Worm (Caenorhabditis elegans) whole organism, young adult: ENCODE results near the gene ZK632.11.

Experiments used
- B0019.2 ChIP-seq: fragments of 200-800 bp; sonication (Bioruptor generic); conservative IDR thresholded peaks from 2 replicates; pipeline ENCODE4 v1.3.6; 2022; ENCODE audit warnings: missing genetic modification reagents, missing genetic modification characterization, missing compliant biosample characterization
- C06A6.2 ChIP-seq: fragments of 200-800 bp; sonication (Bioruptor generic); conservative IDR thresholded peaks from 2 replicates; pipeline ENCODE4 v1.3.6; 2022; ENCODE audit warnings: missing genetic modification characterization, missing compliant biosample characterization
- C17E4.6 ChIP-seq: fragments of 200-800 bp; sonication (Bioruptor generic); IDR thresholded peaks from 2 replicates; pipeline ENCODE4 v1.3.6; 2022; ENCODE audit warnings: missing genetic modification reagents, missing genetic modification characterization, missing compliant biosample characterization
- D2030.7 ChIP-seq: fragments of 200-800 bp; sonication (Bioruptor generic); IDR thresholded peaks from 2 replicates; pipeline ENCODE4 v1.3.6; 2022; ENCODE audit warnings: missing genetic modification reagents, missing genetic modification characterization, missing compliant biosample characterization
- F23B12.7 ChIP-seq: sonication (generic microtip); optimal IDR thresholded peaks from 2 replicates; lab custom pipeline; 2017; ENCODE audit warnings: missing genetic modification characterization, mild to moderate bottlenecking, missing compliant biosample characterization, antibody characterized with exemption, moderate library complexity; ENCODE audit not compliant: insufficient read depth
- F33H1.4 ChIP-seq: fragments of 200-800 bp; sonication (Bioruptor generic); IDR thresholded peaks from 2 replicates; pipeline ENCODE4 v1.3.6; 2022; ENCODE audit warnings: missing genetic modification reagents, missing genetic modification characterization, missing compliant biosample characterization
- F37B4.10 ChIP-seq: fragments of 200-800 bp; sonication (Bioruptor generic); IDR thresholded peaks from 2 replicates; pipeline ENCODE4 v1.3.6; 2022; ENCODE audit warnings: missing genetic modification characterization, missing compliant biosample characterization
- F52B5.7 ChIP-seq: sonication (generic microtip); optimal IDR thresholded peaks from 2 replicates; lab custom pipeline; 2016; ENCODE audit warnings: mild to moderate bottlenecking, missing genetic modification characterization, missing compliant biosample characterization
- F55B11.4 ChIP-seq: sonication (generic microtip); optimal IDR thresholded peaks from 2 replicates; lab custom pipeline; 2016; ENCODE audit warnings: missing compliant biosample characterization, missing genetic modification characterization, borderline replicate concordance; ENCODE audit not compliant: insufficient read depth
- F57A8.1 ChIP-seq: fragments of 200-800 bp; sonication (Bioruptor generic); optimal IDR thresholded peaks from 2 replicates; lab custom pipeline; 2018; ENCODE audit warnings: mild to moderate bottlenecking, missing genetic modification characterization, moderate library complexity, missing compliant biosample characterization
- F57C9.4 ChIP-seq: sonication (generic microtip); optimal IDR thresholded peaks from 2 replicates; lab custom pipeline; 2017; ENCODE audit warnings: mild to moderate bottlenecking, missing genetic modification characterization, missing compliant biosample characterization
- Y53G8AR.9 ChIP-seq: fragments of 200-800 bp; sonication (Bioruptor generic); conservative IDR thresholded peaks from 2 replicates; pipeline ENCODE4 v1.3.6; 2022; ENCODE audit warnings: missing genetic modification reagents, missing genetic modification characterization, missing compliant biosample characterization
- Y67H2A.10 ChIP-seq: fragments of 200-800 bp; sonication (Bioruptor generic); conservative IDR thresholded peaks from 2 replicates; pipeline ENCODE4 v1.3.6; 2022; ENCODE audit warnings: missing genetic modification reagents, missing genetic modification characterization, missing compliant biosample characterization
- Y95B8A.8 ChIP-seq: fragments of 200-800 bp; sonication (Bioruptor generic); IDR thresholded peaks from 2 replicates; pipeline ENCODE4 v1.3.6; 2022; ENCODE audit warnings: missing genetic modification reagents, missing genetic modification characterization, missing compliant biosample characterization
- akir-1 ChIP-seq: fragments of 200-800 bp; sonication (Bioruptor generic); optimal IDR thresholded peaks from 2 replicates; lab custom pipeline; 2018; ENCODE audit warnings: mild to moderate bottlenecking, missing genetic modification characterization, moderate library complexity, missing compliant biosample characterization
- aptf-2 ChIP-seq: fragments of 200-800 bp; sonication (Bioruptor generic); conservative IDR thresholded peaks from 2 replicates; pipeline ENCODE4 v1.3.6; 2022; ENCODE audit warnings: missing genetic modification reagents, missing genetic modification characterization, missing compliant biosample characterization
- aptf-3 ChIP-seq: fragments of 200-800 bp; sonication (Bioruptor generic); IDR thresholded peaks from 2 replicates; pipeline ENCODE4 v1.3.6; 2022; ENCODE audit warnings: missing genetic modification characterization, missing compliant biosample characterization
- atf-7 ChIP-seq: sonication (generic microtip); optimal IDR thresholded peaks from 2 replicates; lab custom pipeline; 2017; ENCODE audit warnings: mild to moderate bottlenecking, missing genetic modification characterization, missing compliant biosample characterization
- athp-1 ChIP-seq: sonication (generic microtip); optimal IDR thresholded peaks from 2 replicates; lab custom pipeline; 2017; ENCODE audit warnings: mild to moderate bottlenecking, missing genetic modification characterization, missing compliant biosample characterization
- bed-1 ChIP-seq: fragments of 200-800 bp; sonication (Bioruptor generic); IDR thresholded peaks from 2 replicates; pipeline ENCODE4 v1.3.6; 2022; ENCODE audit warnings: missing genetic modification reagents, missing genetic modification characterization, missing compliant biosample characterization
- cebp-1 ChIP-seq, 2 experiments: fragments of 200-800 bp in 1 of 2; sonication (Bioruptor generic) in 1 of 2; sonication (generic microtip) in 1 of 2; IDR thresholded peaks in 1 of 2; optimal IDR thresholded peaks in 1 of 2; 2 replicates each; pipeline versions ENCODE4 v1.3.6 to Lab custom; 2017 to 2022; ENCODE audit warnings: missing compliant biosample characterization in 2 of 2, missing genetic modification characterization in 2 of 2, mild to moderate bottlenecking in 1 of 2, missing genetic modification reagents in 1 of 2, moderate library complexity in 1 of 2
- cebp-2 ChIP-seq: fragments of 200-800 bp; sonication (Bioruptor generic); IDR thresholded peaks from 2 replicates; pipeline ENCODE4 v1.3.6; 2022; ENCODE audit warnings: missing genetic modification characterization, missing compliant biosample characterization
- ceh-40 ChIP-seq: fragments of 200-800 bp; sonication (Bioruptor generic); IDR thresholded peaks from 2 replicates; pipeline ENCODE4 v1.3.6; 2022; ENCODE audit warnings: missing genetic modification characterization, missing compliant biosample characterization
- efl-1 ChIP-seq: fragments of 150-350 bp; optimal IDR thresholded peaks from 2 replicates; lab custom pipeline; 2014; ENCODE audit warnings: missing biosample characterization, missing genetic modification reagents, missing genetic modification characterization
- egl-18 ChIP-seq: fragments of 200-800 bp; sonication (Bioruptor generic); IDR thresholded peaks from 2 replicates; pipeline ENCODE4 v1.3.6; 2022; ENCODE audit warnings: missing genetic modification reagents, missing genetic modification characterization, missing compliant biosample characterization
- egrh-3 ChIP-seq: fragments of 200-800 bp; sonication (Bioruptor generic); IDR thresholded peaks from 2 replicates; pipeline ENCODE4 v1.3.6; 2022; ENCODE audit warnings: missing genetic modification reagents, missing genetic modification characterization, missing compliant biosample characterization
- ekl-4 ChIP-seq: fragments of 200-800 bp; sonication (Bioruptor generic); IDR thresholded peaks from 2 replicates; pipeline ENCODE4 v1.3.6; 2022; ENCODE audit warnings: missing genetic modification reagents, missing genetic modification characterization, missing compliant biosample characterization
- fkh-3 ChIP-seq: sonication (generic microtip); optimal IDR thresholded peaks from 2 replicates; lab custom pipeline; 2016; ENCODE audit warnings: mild to moderate bottlenecking, missing genetic modification characterization, missing compliant biosample characterization
- gei-17 ChIP-seq: fragments of 200-800 bp; sonication (Bioruptor generic); optimal IDR thresholded peaks from 2 replicates; lab custom pipeline; 2018; ENCODE audit warnings: mild to moderate bottlenecking, missing genetic modification characterization, missing compliant biosample characterization
- hlh-12 ChIP-seq: sonication (generic microtip); optimal IDR thresholded peaks from 2 replicates; lab custom pipeline; 2016; ENCODE audit warnings: missing genetic modification characterization, missing compliant biosample characterization
- hmg-1.2 ChIP-seq: fragments of 200-800 bp; sonication (Bioruptor generic); IDR thresholded peaks from 2 replicates; pipeline ENCODE4 v1.3.6; 2022; ENCODE audit warnings: missing genetic modification reagents, missing genetic modification characterization, missing compliant biosample characterization
- hmg-20 ChIP-seq: fragments of 200-800 bp; sonication (Bioruptor generic); IDR thresholded peaks from 2 replicates; pipeline ENCODE4 v1.3.6; 2022; ENCODE audit warnings: missing genetic modification reagents, missing genetic modification characterization, missing compliant biosample characterization
- lag-1 ChIP-seq: fragments of 200-800 bp; sonication (Bioruptor generic); IDR thresholded peaks from 2 replicates; pipeline ENCODE4 v1.3.6; 2022; ENCODE audit warnings: missing genetic modification reagents, missing genetic modification characterization, missing compliant biosample characterization
- let-607 ChIP-seq, 2 experiments: fragments of 200-800 bp in 1 of 2; sonication (Bioruptor generic) in 1 of 2; sonication (generic microtip) in 1 of 2; optimal IDR thresholded peaks; 2 replicates each; lab custom pipeline; 2016 to 2018; ENCODE audit warnings: mild to moderate bottlenecking in 2 of 2, missing compliant biosample characterization in 2 of 2, missing genetic modification characterization in 2 of 2, moderate library complexity in 2 of 2, missing genotype in 1 of 2
- lsl-1 ChIP-seq: fragments of 200-800 bp; sonication (Bioruptor generic); optimal IDR thresholded peaks from 2 replicates; lab custom pipeline; 2018; ENCODE audit warnings: mild to moderate bottlenecking, missing genetic modification characterization, moderate library complexity, missing compliant biosample characterization
- madf-10 ChIP-seq: sonication (generic microtip); optimal IDR thresholded peaks from 2 replicates; lab custom pipeline; 2016; ENCODE audit warnings: mild to moderate bottlenecking, missing genetic modification characterization, missing compliant biosample characterization
- madf-3 ChIP-seq: fragments of 200-800 bp; sonication (Bioruptor generic); IDR thresholded peaks from 2 replicates; pipeline ENCODE4 v1.3.6; 2022; ENCODE audit warnings: missing genetic modification reagents, missing genetic modification characterization, missing compliant biosample characterization
- madf-6 ChIP-seq: fragments of 200-800 bp; sonication (Bioruptor generic); IDR thresholded peaks from 2 replicates; pipeline ENCODE4 v1.3.6; 2022; ENCODE audit warnings: missing genetic modification reagents, missing genetic modification characterization, missing compliant biosample characterization
- mcd-1 ChIP-seq: fragments of 200-800 bp; sonication (Bioruptor generic); IDR thresholded peaks from 2 replicates; pipeline ENCODE4 v1.3.6; 2022; ENCODE audit warnings: missing genetic modification reagents, missing genetic modification characterization, missing compliant biosample characterization
- mxl-1 ChIP-seq: sonication (generic microtip); optimal IDR thresholded peaks from 2 replicates; lab custom pipeline; 2016; ENCODE audit warnings: missing genetic modification characterization, missing compliant biosample characterization
- nhr-120 ChIP-seq: fragments of 200-800 bp; sonication (Bioruptor generic); IDR thresholded peaks from 2 replicates; pipeline ENCODE4 v1.3.6; 2022; ENCODE audit warnings: missing genetic modification characterization, missing compliant biosample characterization
- nhr-80 ChIP-seq: sonication (generic microtip); optimal IDR thresholded peaks from 2 replicates; lab custom pipeline; 2016; ENCODE audit warnings: missing genetic modification characterization, missing compliant biosample characterization
- pha-4 ChIP-seq: fragments of 150-350 bp; sonication (generic microtip); optimal IDR thresholded peaks from 2 replicates; lab custom pipeline; 2014; ENCODE audit warnings: missing biosample characterization, missing genetic modification reagents, missing genetic modification characterization
- rpc-1 ChIP-seq, 2 experiments: fragments of 150-350 bp in 1 of 2; sonication (generic microtip) in 1 of 2; optimal IDR thresholded peaks; 2 replicates each; lab custom pipeline; 2014 to 2018; ENCODE audit warnings: missing biosample characterization in 1 of 2, missing genetic modification characterization in 1 of 2, missing genetic modification reagents in 1 of 2, missing genotype in 1 of 2
- snpc-3.4 ChIP-seq: sonication (generic microtip); optimal IDR thresholded peaks from 2 replicates; lab custom pipeline; 2017; ENCODE audit warnings: missing genetic modification characterization, mild to moderate bottlenecking, missing compliant biosample characterization, antibody characterized with exemption, moderate library complexity, missing genotype, missing genetic modification reagents
- ztf-25 ChIP-seq: fragments of 200-800 bp; sonication (Bioruptor generic); IDR thresholded peaks from 2 replicates; pipeline ENCODE4 v1.3.6; 2022; ENCODE audit warnings: missing genetic modification reagents, missing genetic modification characterization, missing compliant biosample characterization

The ZK632.11 gene

ce11 chrIII:9783133-9783590 is 44.6 kb upstream of the ZK632.11 start (continued):
- TF ChIP-seq ekl-4 (GFP tag; lab: Robert Waterston, UW), result peak; percentile 17; the same call in 1 of the 2 replicates
- TF ChIP-seq gei-17 (GFP tag; lab: Kevin White, UChicago), result peak; percentile 3
- TF ChIP-seq Y67H2A.10 (GFP tag; lab: Robert Waterston, UW), result no peak
- no peak for TF ChIP-seq C17E4.6 (GFP tag; lab: Robert Waterston, UW)
- TF ChIP-seq madf-6 (GFP tag; lab: Robert Waterston, UW), result peak; percentile 42
- TF ChIP-seq snpc-3.4 (tag; lab: Kevin White, UChicago), result no peak
- no peak for TF ChIP-seq F37B4.10 (GFP tag; lab: Robert Waterston, UW)
- TF ChIP-seq D2030.7, result no peak
- no peak for TF ChIP-seq hlh-12 (tag; lab: Kevin White, UChicago)
- no peak for TF ChIP-seq cebp-1 (GFP tag; IDR thresholded peaks at IDR 0.05; lab: Robert Waterston, UW)
- peak; percentile 29 for TF ChIP-seq cebp-1 (tag; optimal IDR thresholded peaks at IDR 0.05; lab: Kevin White, UChicago)
- peak; percentile 85 for TF ChIP-seq madf-3 (GFP tag; lab: Robert Waterston, UW)
- TF ChIP-seq aptf-3 (GFP tag; lab: Robert Waterston, UW), result no peak
- no peak for TF ChIP-seq pha-4 (tag; lab: Kevin White, UChicago)
- no peak for TF ChIP-seq efl-1 (GFP tag; lab: Kevin White, UChicago)
- no peak for TF ChIP-seq fkh-3
- no peak for TF ChIP-seq ceh-40 (GFP tag; lab: Robert Waterston, UW)
- TF ChIP-seq nhr-120 (GFP tag; lab: Robert Waterston, UW), result no peak
- no peak for TF ChIP-seq aptf-2 (GFP tag; lab: Robert Waterston, UW)
- no peak for TF ChIP-seq F52B5.7 (tag; lab: Kevin White, UChicago)
- no peak for TF ChIP-seq hmg-20 (GFP tag; lab: Robert Waterston, UW)
- TF ChIP-seq F23B12.7, result no peak
- TF ChIP-seq lag-1, result no peak
- TF ChIP-seq bed-1 (GFP tag; lab: Robert Waterston, UW), result 0 out of 2 replicates have a peak, but pooled peaks have one; percentile 14
- TF ChIP-seq akir-1 (GFP tag; lab: Kevin White, UChicago), result no peak
- peak; percentile 22; the same call in 1 of the 2 replicates for TF ChIP-seq hmg-1.2 (GFP tag; lab: Robert Waterston, UW)
- TF ChIP-seq C06A6.2 (GFP tag; lab: Robert Waterston, UW), result no peak
- peak; percentile 61 for TF ChIP-seq atf-7 (tag; lab: Kevin White, UChicago)
- peak; percentile 80 for TF ChIP-seq F57C9.4 (tag; lab: Kevin White, UChicago)
- TF ChIP-seq lsl-1 (GFP tag; lab: Kevin White, UChicago), result no peak
- TF ChIP-seq, all 124 proteins: peak for 29

- TF ChIP-seq F55B11.4 (no peak), nhr-80 (tag; lab: Kevin White, UChicago) (peak; percentile 93), cebp-1 (GFP tag; IDR thresholded peaks at IDR 0.05; lab: Robert Waterston, UW) (no peak), cebp-1 (tag; optimal IDR thresholded peaks at IDR 0.05; lab: Kevin White, UChicago) (no peak), ekl-4 (GFP tag; lab: Robert Waterston, UW) (no peak), let-607 (tag; optimal IDR thresholded peaks at IDR 0.05; lab: Kevin White, UChicago) (peak; percentile 97 to 98), F33H1.4 (no peak)
Measured at ce11 chrIII:9786776-9787175, 40.9 kb upstream of the ZK632.11 start.

DNA sequence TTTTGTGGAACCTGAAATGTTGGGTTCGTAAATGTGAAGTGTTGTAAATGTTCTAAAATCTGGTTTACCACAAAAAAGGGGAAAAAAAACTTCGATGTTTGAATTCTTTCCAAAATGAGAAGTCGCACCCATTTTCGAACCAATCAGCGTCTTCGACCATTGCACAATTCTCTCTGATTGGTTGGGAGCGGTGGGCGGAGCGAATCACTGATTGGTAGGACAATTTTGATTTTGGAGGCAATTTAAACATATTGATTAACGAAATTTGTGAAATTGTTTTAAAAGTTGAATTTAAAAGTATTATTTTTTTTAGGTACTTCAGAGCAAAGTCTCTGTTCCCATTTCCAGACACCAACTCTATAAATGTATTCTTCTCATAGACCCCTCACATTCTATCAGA is 38.6 kb upstream of the ZK632.11 start:
- TF ChIP-seq egl-18 (GFP tag; lab: Robert Waterston, UW) (no peak), ztf-25 (GFP tag; lab: Robert Waterston, UW) (no peak), cebp-2 (no peak), F57A8.1 (GFP tag; lab: Kevin White, UChicago) (no peak), mcd-1 (GFP tag; lab: Robert Waterston, UW) (no peak), egrh-3 (GFP tag; lab: Robert Waterston, UW) (no peak), nhr-80 (tag; lab: Kevin White, UChicago) (no peak), madf-10 (tag; lab: Kevin White, UChicago) (no peak), Y95B8A.8 (no peak), athp-1 (no peak), B0019.2 (GFP tag; lab: Robert Waterston, UW) (no peak), Y53G8AR.9 (GFP tag; lab: Robert Waterston, UW) (no peak), mxl-1 (tag; lab: Kevin White, UChicago) (no peak), F55B11.4 (no peak), rpc-1 (optimal IDR thresholded peaks at IDR 0.05; lab: Kevin White, UChicago) (no peak), rpc-1 (tag; optimal IDR thresholded peaks at IDR 0.05; lab: Kevin White, UChicago) (no peak), pha-4 (tag; lab: Kevin White, UChicago) (no peak)
